Fruit fly (Drosophila melanogaster): Measurements from ENCODE around the gene CG18417.

The CG18417 gene

dm6 chr3L:7439305-7439704, 39.4 kb downstream of the CG18417 start, which contains the start of gene sphinx1:
Gene sphinx1, minus strand, starts transcription at chr3L:7439405.
- TF ChIP-seq CG8301 (tag; optimal IDR thresholded peaks at IDR 0.05), result no peak
- TF ChIP-seq CG15710 (tag; optimal IDR thresholded peaks at IDR 0.05), result no peak
- no peak for TF ChIP-seq Snoo (tag; optimal IDR thresholded peaks at IDR 0.05)
- no peak for TF ChIP-seq CG32121 (GFP tag; IDR thresholded peaks at IDR 0.05)
- no peak for TF ChIP-seq CG10348 (GFP tag; IDR thresholded peaks at IDR 0.05)
- TF ChIP-seq Pif1B (GFP tag; optimal IDR thresholded peaks at IDR 0.05), result no peak
- no peak for TF ChIP-seq CG17806 (tag; optimal IDR thresholded peaks at IDR 0.05)
- no peak for TF ChIP-seq CG14655 (GFP tag; optimal IDR thresholded peaks at IDR 0.05)
- no peak for TF ChIP-seq CG9948 (tag; optimal IDR thresholded peaks at IDR 0.05)

dm6 chr3L:7440633-7441032, 40.8 kb downstream of the CG18417 start, which contains the start of gene sphinx2:
Gene sphinx2, minus strand, starts transcription at chr3L:7440733.
- TF ChIP-seq CG4496 (GFP tag; IDR thresholded peaks at IDR 0.05), result no peak
- TF ChIP-seq CG34367 (tag; optimal IDR thresholded peaks at IDR 0.05), result no peak
- TF ChIP-seq D1 (tag; optimal IDR thresholded peaks at IDR 0.05), result no peak
- no peak for TF ChIP-seq CG13204 (GFP tag; optimal IDR thresholded peaks at IDR 0.05)
- no peak for TF ChIP-seq Snoo (tag; optimal IDR thresholded peaks at IDR 0.05)
- TF ChIP-seq fd96Ca (GFP tag; IDR thresholded peaks at IDR 0.05), result no peak

dm6 chr3L:7449097-7449496, 49.2 kb downstream of the CG18417 start:
- TF ChIP-seq Ets98B (GFP tag; IDR thresholded peaks at IDR 0.05) (no peak), CG4496 (GFP tag; IDR thresholded peaks at IDR 0.05) (no peak), CG9948 (tag; optimal IDR thresholded peaks at IDR 0.05) (no peak), CG13204 (GFP tag; optimal IDR thresholded peaks at IDR 0.05) (no peak), EcR (GFP tag; optimal IDR thresholded peaks at IDR 0.05) (no peak), CG8301 (tag; optimal IDR thresholded peaks at IDR 0.05) (no peak), Snoo (tag; optimal IDR thresholded peaks at IDR 0.05) (no peak), rn (GFP tag; IDR thresholded peaks at IDR 0.05) (no peak), Pif1B (GFP tag; optimal IDR thresholded peaks at IDR 0.05) (no peak), gl (tag; optimal IDR thresholded peaks at IDR 0.05) (no peak), CG32121 (GFP tag; IDR thresholded peaks at IDR 0.05) (no peak), Pif1A (GFP tag; optimal IDR thresholded peaks at IDR 0.05) (no peak), CG17806 (tag; optimal IDR thresholded peaks at IDR 0.05) (no peak), fd96Ca (GFP tag; IDR thresholded peaks at IDR 0.05) (no peak), CG10348 (GFP tag; IDR thresholded peaks at IDR 0.05) (no peak)

- TF ChIP-seq gl (tag; optimal IDR thresholded peaks at IDR 0.05) (no peak), Pif1A (GFP tag; optimal IDR thresholded peaks at IDR 0.05) (no peak), CG32121 (GFP tag; IDR thresholded peaks at IDR 0.05) (no peak), CG9948 (tag; optimal IDR thresholded peaks at IDR 0.05) (no peak), CG8301 (tag; optimal IDR thresholded peaks at IDR 0.05) (no peak), CG17806 (tag; optimal IDR thresholded peaks at IDR 0.05) (no peak)
Observed at dm6 chr3L:7450553-7450952, 50.7 kb downstream of the CG18417 start, which contains the start of gene CG33278. Gene CG33278, plus strand, starts transcription at chr3L:7450853.
